Worm (Caenorhabditis elegans): Measurements from ENCODE around the gene C14B1.8.

- TF ChIP-seq eyg-1 (tag; optimal IDR thresholded peaks at IDR 0.05) (no peak), fkh-10 (GFP tag; optimal IDR thresholded peaks at IDR 0.05) (no peak), lim-6 (tag; optimal IDR thresholded peaks at IDR 0.05) (no peak), ceh-45 (GFP tag; IDR thresholded peaks at IDR 0.05) (no peak), ama-1 (optimal IDR thresholded peaks at IDR 0.05) (no peak), ceh-31 (tag; optimal IDR thresholded peaks at IDR 0.05) (no peak), elt-2 (tag; optimal IDR thresholded peaks at IDR 0.05) (no peak), ceh-9 (tag; optimal IDR thresholded peaks at IDR 0.05) (no peak), F13H6.1 (tag; optimal IDR thresholded peaks at IDR 0.05) (no peak), ceh-19 (GFP tag; optimal IDR thresholded peaks at IDR 0.05) (no peak), unc-3 (GFP tag; conservative IDR thresholded peaks at IDR 0.05) (no peak), unc-3 (tag; optimal IDR thresholded peaks at IDR 0.05) (no peak)
Observed at ce11 chrIII:3698366-3698765, 21.1 kb downstream of the C14B1.8 start.
